Fruit fly (Drosophila melanogaster): ENCODE measurements around the gene CG32640.

Gene CG32640

dm6 chrX:13135702-13136101 lies 42.1 kb upstream of the CG32640 start:
- TF ChIP-seq ey (GFP tag; optimal IDR thresholded peaks at IDR 0.05) (peak; percentile 3), Hnf4 (GFP tag; optimal IDR thresholded peaks at IDR 0.05) (peak; percentile 23), dl (GFP tag; optimal IDR thresholded peaks at IDR 0.05; ENCODE audit: insufficient read depth in 1 of 2, partially characterized antibody in 2 of 2) (no peak), pan (optimal IDR thresholded peaks at IDR 0.05) (no peak), Jra (GFP tag; optimal IDR thresholded peaks at IDR 0.05) (no peak), sv (GFP tag; optimal IDR thresholded peaks at IDR 0.05) (peak; percentile 35), Myc (optimal IDR thresholded peaks at IDR 0.05) (no peak), brk (GFP tag; optimal IDR thresholded peaks at IDR 0.05) (no peak), Hr83 (GFP tag; optimal IDR thresholded peaks at IDR 0.05; ENCODE audit: poor library complexity, severe bottlenecking) (no peak), Hr78 (GFP tag; optimal IDR thresholded peaks at IDR 0.05) (no peak), rgr (GFP tag; optimal IDR thresholded peaks at IDR 0.05) (peak; percentile 23), psq (GFP tag; optimal IDR thresholded peaks at IDR 0.05) (peak; percentile 18), foxo (GFP tag; optimal IDR thresholded peaks at IDR 0.05) (peak in 1 of 2 experiments; percentile 23), HLH106 (tag; optimal IDR thresholded peaks at IDR 0.05) (no peak), h (GFP tag; optimal IDR thresholded peaks at IDR 0.05) (peak; percentile 42), br (GFP tag; optimal IDR thresholded peaks at IDR 0.05) (peak; percentile 19), fru (GFP tag; optimal IDR thresholded peaks at IDR 0.05) (peak; percentile 31), GATAd (GFP tag; optimal IDR thresholded peaks at IDR 0.05) (no peak), Mio (GFP tag; optimal IDR thresholded peaks at IDR 0.05) (no peak)

dm6 chrX:13136939-13137697 lies 40.7 kb upstream of the CG32640 start:
- peak in 1 of 2 experiments; percentile 89 for TF ChIP-seq foxo (GFP tag; optimal IDR thresholded peaks at IDR 0.05)
- no peak for TF ChIP-seq Myc (optimal IDR thresholded peaks at IDR 0.05)
- TF ChIP-seq Sp1 (GFP tag; optimal IDR thresholded peaks at IDR 0.05), result peak; percentile 75
- TF ChIP-seq HLH106 (tag; optimal IDR thresholded peaks at IDR 0.05), result peak; percentile 61
- TF ChIP-seq h (GFP tag; optimal IDR thresholded peaks at IDR 0.05), result peak; percentile 88
- TF ChIP-seq ey (GFP tag; optimal IDR thresholded peaks at IDR 0.05), result peak; percentile 6
- TF ChIP-seq jim (GFP tag; optimal IDR thresholded peaks at IDR 0.05), result no peak
- peak; percentile 41 for TF ChIP-seq sage (GFP tag; optimal IDR thresholded peaks at IDR 0.05)
- TF ChIP-seq br (GFP tag; optimal IDR thresholded peaks at IDR 0.05), result peak; percentile 19
- no peak for TF ChIP-seq CG32264 (GFP tag; optimal IDR thresholded peaks at IDR 0.05)
- TF ChIP-seq fru (GFP tag; optimal IDR thresholded peaks at IDR 0.05), result peak; percentile 90
- peak in 1 of 2 experiments; percentile 8 for TF ChIP-seq dl (GFP tag; optimal IDR thresholded peaks at IDR 0.05; ENCODE audit: insufficient read depth in 1 of 2, partially characterized antibody in 2 of 2)
- TF ChIP-seq Dfd (GFP tag; optimal IDR thresholded peaks at IDR 0.05), result no peak
- TF ChIP-seq Rel (GFP tag; optimal IDR thresholded peaks at IDR 0.05), result peak; percentile 54
- TF ChIP-seq Rel (tag; optimal IDR thresholded peaks at IDR 0.05), result no peak
- no peak for TF ChIP-seq Dif (GFP tag; optimal IDR thresholded peaks at IDR 0.05; ENCODE audit: partially characterized antibody)
- TF ChIP-seq OdsH (GFP tag; optimal IDR thresholded peaks at IDR 0.05), result peak; percentile 60
- TF ChIP-seq rgr (GFP tag; optimal IDR thresholded peaks at IDR 0.05), result peak; percentile 21
- TF ChIP-seq lola (GFP tag; optimal IDR thresholded peaks at IDR 0.05), result no peak
- TF ChIP-seq dmrt93B (GFP tag; optimal IDR thresholded peaks at IDR 0.05), result peak; percentile 29
- peak; percentile 86 for TF ChIP-seq psq (GFP tag; optimal IDR thresholded peaks at IDR 0.05)
- peak; percentile 51 for TF ChIP-seq CrebA (GFP tag; optimal IDR thresholded peaks at IDR 0.05; ENCODE audit: borderline replicate concordance)
- peak; percentile 35 for TF ChIP-seq Hnf4 (GFP tag; optimal IDR thresholded peaks at IDR 0.05)
- no peak for TF ChIP-seq sv (GFP tag; optimal IDR thresholded peaks at IDR 0.05)
- TF ChIP-seq woc (GFP tag; optimal IDR thresholded peaks at IDR 0.05), result peak; percentile 27

dm6 chrX:13138887-13139286 lies 38.9 kb upstream of the CG32640 start, which contains the start of gene CG32645:
Gene CG32645, plus strand, starts transcription at chrX:13139199.
- TF ChIP-seq dl (GFP tag; optimal IDR thresholded peaks at IDR 0.05; ENCODE audit: insufficient read depth in 1 of 2, partially characterized antibody in 2 of 2) (peak in 1 of 2 experiments; percentile 13), usp (GFP tag; optimal IDR thresholded peaks at IDR 0.05) (no peak)

dm6 chrX:13143100-13143499 lies 34.7 kb upstream of the CG32640 start:
- TF ChIP-seq fru (GFP tag; optimal IDR thresholded peaks at IDR 0.05) (peak; percentile 46), h (GFP tag; optimal IDR thresholded peaks at IDR 0.05) (peak; percentile 53), Hr78 (GFP tag; optimal IDR thresholded peaks at IDR 0.05) (no peak), Hnf4 (GFP tag; optimal IDR thresholded peaks at IDR 0.05) (peak; percentile 18), CG9705 (GFP tag; optimal IDR thresholded peaks at IDR 0.05) (no peak), Sp1 (GFP tag; optimal IDR thresholded peaks at IDR 0.05) (peak; percentile 58), Dfd (GFP tag; optimal IDR thresholded peaks at IDR 0.05) (no peak), rgr (GFP tag; optimal IDR thresholded peaks at IDR 0.05) (peak; percentile 44), psq (GFP tag; optimal IDR thresholded peaks at IDR 0.05) (peak; percentile 18), foxo (GFP tag; optimal IDR thresholded peaks at IDR 0.05) (peak in 1 of 2 experiments; percentile 50), Abd-B (GFP tag; optimal IDR thresholded peaks at IDR 0.05) (no peak), HLH106 (tag; optimal IDR thresholded peaks at IDR 0.05) (peak; percentile 52), Myc (optimal IDR thresholded peaks at IDR 0.05) (no peak), CG32264 (GFP tag; optimal IDR thresholded peaks at IDR 0.05) (no peak), dsf (GFP tag; optimal IDR thresholded peaks at IDR 0.05; ENCODE audit: borderline replicate concordance) (no peak), Rel (GFP tag; optimal IDR thresholded peaks at IDR 0.05) (no peak), Rel (tag; optimal IDR thresholded peaks at IDR 0.05) (no peak), brk (GFP tag; optimal IDR thresholded peaks at IDR 0.05) (no peak), br (GFP tag; optimal IDR thresholded peaks at IDR 0.05) (peak; percentile 6), OdsH (GFP tag; optimal IDR thresholded peaks at IDR 0.05) (peak; percentile 27), ey (GFP tag; optimal IDR thresholded peaks at IDR 0.05) (peak; percentile 24)
